Worm (Caenorhabditis elegans): ENCODE data around the gene cup-16.

Gene cup-16

DNA sequence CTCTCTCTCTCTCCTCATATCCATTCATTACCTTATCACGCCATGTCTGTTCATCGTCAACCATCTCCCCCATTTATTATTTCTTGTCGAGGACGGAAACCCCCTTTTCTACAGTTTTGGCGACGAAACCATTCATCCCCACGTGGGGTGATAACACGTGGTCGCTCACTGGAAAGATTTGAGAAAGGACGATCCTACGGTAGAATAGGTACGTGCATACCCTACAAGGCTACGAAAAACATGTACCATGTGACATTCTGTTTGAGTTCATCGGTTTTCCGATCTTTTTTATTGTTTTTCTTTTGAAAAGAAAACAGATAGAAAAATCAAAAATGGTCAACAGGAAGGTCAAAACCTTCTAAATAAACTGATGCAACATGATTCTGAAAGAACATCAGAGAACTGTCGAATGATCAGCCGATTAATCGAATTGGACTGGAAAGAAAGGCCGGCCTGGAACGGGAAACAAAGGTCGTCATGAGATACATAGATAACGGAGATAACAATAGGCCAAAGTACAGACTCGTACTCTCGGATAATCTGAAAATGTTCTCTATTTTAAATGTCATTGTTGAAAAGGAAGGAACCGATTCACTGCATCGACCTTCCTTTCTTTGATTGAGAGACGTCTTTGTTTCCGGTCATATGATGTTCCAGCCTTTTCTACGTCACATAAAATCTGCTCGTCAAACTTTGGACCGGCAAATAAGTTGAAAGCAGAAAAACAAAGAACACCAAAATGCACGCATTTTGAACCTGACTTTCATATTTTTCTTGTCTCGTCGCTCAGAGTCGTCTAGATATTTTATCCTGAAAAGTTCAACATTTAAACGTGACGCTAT is 35.3 kb downstream of the cup-16 start (continued):
- TF ChIP-seq blmp-1 (tag; optimal IDR thresholded peaks at IDR 0.05; ENCODE audit: insufficient read depth) (peak; percentile 78), nhr-10 (tag; optimal IDR thresholded peaks at IDR 0.05) (no peak), mab-5 (tag; optimal IDR thresholded peaks at IDR 0.05) (peak; percentile 14), sma-3 (GFP tag; optimal IDR thresholded peaks at IDR 0.05) (no peak), lin-11 (tag; optimal IDR thresholded peaks at IDR 0.05) (no peak), gmeb-1 (tag; optimal IDR thresholded peaks at IDR 0.05) (peak; percentile 66), elt-1 (tag; optimal IDR thresholded peaks at IDR 0.05) (no peak), nhr-11 (tag; optimal IDR thresholded peaks at IDR 0.05) (no peak), mbf-1 (tag; optimal IDR thresholded peaks at IDR 0.05) (no peak)

DNA sequence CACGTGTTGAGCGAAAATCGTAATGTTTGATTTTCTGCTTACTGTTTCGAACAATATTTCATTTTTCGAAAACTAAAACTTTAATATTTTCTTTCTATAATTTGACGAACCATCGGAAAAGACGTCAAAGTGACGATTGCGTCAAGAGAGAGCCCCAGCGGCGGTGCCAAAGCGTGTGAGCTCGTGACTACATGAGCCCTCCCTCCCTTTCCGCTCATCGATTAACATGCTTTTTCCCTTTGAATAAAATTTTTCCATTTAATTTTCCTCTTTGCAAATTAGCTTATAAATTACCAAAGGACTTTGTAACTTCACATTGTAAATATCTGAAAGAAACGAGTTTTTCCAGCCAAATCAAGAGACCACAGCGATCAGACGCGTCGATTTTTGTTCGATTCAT is 36.0 kb downstream of the cup-16 start:
- TF ChIP-seq dmd-4 (tag; optimal IDR thresholded peaks at IDR 0.05) (no peak), lsy-2 (tag; optimal IDR thresholded peaks at IDR 0.05) (peak in 1 of 2 experiments; percentile 49), elt-1 (tag; optimal IDR thresholded peaks at IDR 0.05) (no peak), egl-27 (tag; optimal IDR thresholded peaks at IDR 0.05) (no peak), R02D3.7 (tag; optimal IDR thresholded peaks at IDR 0.05) (no peak), unc-55 (GFP tag; optimal IDR thresholded peaks at IDR 0.05) (no peak), sem-4 (tag; optimal IDR thresholded peaks at IDR 0.05) (no peak), nhr-11 (tag; optimal IDR thresholded peaks at IDR 0.05) (no peak), lin-13 (GFP tag; optimal IDR thresholded peaks at IDR 0.05) (peak; percentile 14), peb-1 (tag; optimal IDR thresholded peaks at IDR 0.05) (no peak), elt-3 (tag; optimal IDR thresholded peaks at IDR 0.05) (no peak), C34F6.9 (tag; optimal IDR thresholded peaks at IDR 0.05) (peak; percentile 34), ceh-16 (tag; optimal IDR thresholded peaks at IDR 0.05) (no peak), gmeb-1 (tag; optimal IDR thresholded peaks at IDR 0.05) (no peak), ztf-11 (tag; optimal IDR thresholded peaks at IDR 0.05) (no peak), sma-3 (GFP tag; optimal IDR thresholded peaks at IDR 0.05) (no peak), nhr-21 (tag; optimal IDR thresholded peaks at IDR 0.05) (no peak), nhr-25 (tag; optimal IDR thresholded peaks at IDR 0.05) (no peak), alr-1 (tag; optimal IDR thresholded peaks at IDR 0.05) (no peak), unc-39 (tag; optimal IDR thresholded peaks at IDR 0.05) (no peak), ceh-82 (tag; optimal IDR thresholded peaks at IDR 0.05) (no peak), crh-2 (tag; optimal IDR thresholded peaks at IDR 0.05) (no peak), nhr-12 (tag; optimal IDR thresholded peaks at IDR 0.05) (no peak), lin-11 (tag; optimal IDR thresholded peaks at IDR 0.05) (peak; percentile 26), fos-1 (tag; optimal IDR thresholded peaks at IDR 0.05) (no peak), ztf-4 (tag; optimal IDR thresholded peaks at IDR 0.05) (no peak), F13H6.1 (tag; optimal IDR thresholded peaks at IDR 0.05) (no peak)

ce11 chrII:8743379-8744173 is 36.6 kb downstream of the cup-16 start, which contains the start of gene mak-1:
Gene mak-1, plus strand, starts transcription at chrII:8744071.
- TF ChIP-seq Y55F3AM.14 (GFP tag; optimal IDR thresholded peaks at IDR 0.05) (no peak), egl-27 (tag; optimal IDR thresholded peaks at IDR 0.05) (no peak), ama-1 (optimal IDR thresholded peaks at IDR 0.05) (peak; percentile 92), crh-2 (tag; optimal IDR thresholded peaks at IDR 0.05) (no peak), gmeb-1 (tag; optimal IDR thresholded peaks at IDR 0.05) (peak; percentile 19), nhr-129 (tag; optimal IDR thresholded peaks at IDR 0.05) (peak; percentile 58), nhr-237 (tag; optimal IDR thresholded peaks at IDR 0.05) (no peak), ceh-82 (tag; optimal IDR thresholded peaks at IDR 0.05) (no peak), lsy-2 (tag; optimal IDR thresholded peaks at IDR 0.05) (no peak), lin-13 (GFP tag; optimal IDR thresholded peaks at IDR 0.05) (peak; percentile 44), sma-9 (GFP tag; optimal IDR thresholded peaks at IDR 0.05) (peak; percentile 92), sma-9 (tag; optimal IDR thresholded peaks at IDR 0.05) (no peak), nhr-25 (tag; optimal IDR thresholded peaks at IDR 0.05) (peak; percentile 67), nhr-21 (tag; optimal IDR thresholded peaks at IDR 0.05) (peak; percentile 37), mdl-1 (tag; optimal IDR thresholded peaks at IDR 0.05) (peak; percentile 11 to 28), lin-39 (tag; optimal IDR thresholded peaks at IDR 0.05) (no peak), blmp-1 (tag; optimal IDR thresholded peaks at IDR 0.05; ENCODE audit: insufficient read depth) (peak; percentile 31), F13H6.1 (tag; optimal IDR thresholded peaks at IDR 0.05) (peak; percentile 51)
